Worm (Caenorhabditis elegans) whole organism, midembryonic: ENCODE results near the gene ugt-14.

Experiments
- T22C8.4 ChIP-seq: fragments of 200-800 bp; sonication (Bioruptor generic); IDR thresholded peaks from 2 replicates; pipeline ENCODE4 v1.3.6; 2022; ENCODE audit warnings: missing genetic modification characterization, missing compliant biosample characterization
- cog-1 ChIP-seq: sonication (generic microtip); optimal IDR thresholded peaks from 2 replicates; lab custom pipeline; 2016; ENCODE audit warnings: missing genetic modification characterization, missing compliant biosample characterization
- flt-1 ChIP-seq: fragments of 200-800 bp; sonication (Bioruptor generic); IDR thresholded peaks from 2 replicates; pipeline ENCODE4 v1.3.6; 2022; ENCODE audit warnings: missing genetic modification characterization, missing compliant biosample characterization
- klf-2 ChIP-seq: fragments of 200-800 bp; sonication (Bioruptor generic); conservative IDR thresholded peaks from 2 replicates; pipeline ENCODE4 v1.3.6; 2022; ENCODE audit warnings: missing genetic modification reagents, missing genetic modification characterization, missing compliant biosample characterization
- med-1 ChIP-seq: sonication (generic microtip); optimal IDR thresholded peaks from 2 replicates; lab custom pipeline; 2017; ENCODE audit warnings: missing genetic modification characterization, mild to moderate bottlenecking, missing compliant biosample characterization, antibody characterized with exemption, missing genetic modification reagents; ENCODE audit not compliant: insufficient read depth
- ref-1 ChIP-seq: fragments of 200-800 bp; sonication (Bioruptor generic); conservative IDR thresholded peaks from 2 replicates; pipeline ENCODE4 v1.3.6; 2022; ENCODE audit warnings: missing genetic modification reagents, missing genetic modification characterization, missing compliant biosample characterization
- tab-1 ChIP-seq: fragments of 200-800 bp; sonication (Bioruptor generic); IDR thresholded peaks from 2 replicates; pipeline ENCODE4 v1.3.6; 2022; ENCODE audit warnings: missing genetic modification characterization, missing compliant biosample characterization
- ztf-23 ChIP-seq: fragments of 200-800 bp; sonication (Bioruptor generic); IDR thresholded peaks from 2 replicates; pipeline ENCODE4 v1.3.6; 2022; ENCODE audit warnings: missing genetic modification reagents, missing genetic modification characterization, missing compliant biosample characterization
- ztf-29 ChIP-seq: fragments of 200-800 bp; sonication (Bioruptor generic); IDR thresholded peaks from 2 replicates; pipeline ENCODE4 v1.3.6; 2022; ENCODE audit warnings: missing genetic modification reagents, missing genetic modification characterization, missing compliant biosample characterization

The ugt-14 gene

ce11 chrV:4914879-4915278 lies 8.8 kb downstream of the ugt-14 start, which contains the start of gene H23N18.6:
TSS of gene H23N18.6 (minus strand) at chrV:4915079.
- TF ChIP-seq ztf-23 (GFP tag; lab: Robert Waterston, UW) (no peak), tab-1 (GFP tag; lab: Robert Waterston, UW) (no peak), T22C8.4 (GFP tag; lab: Robert Waterston, UW) (no peak), klf-2 (no peak), ref-1 (GFP tag; lab: Robert Waterston, UW) (no peak), flt-1 (GFP tag; lab: Robert Waterston, UW) (no peak), ztf-29 (GFP tag; lab: Robert Waterston, UW) (no peak), med-1 (GFP tag; lab: Kevin White, UChicago) (no peak), cog-1 (tag; lab: Kevin White, UChicago) (no peak)

- TF ChIP-seq klf-2 (no peak; the same call in 1 of the 2 replicates), ztf-29 (GFP tag; lab: Robert Waterston, UW) (no peak)
Observed at ce11 chrV:4918091-4918624, 12.1 kb downstream of the ugt-14 start, which contains the start of gene C02E7.7. TSS of gene C02E7.7 (minus strand) at chrV:4918574.

- TF ChIP-seq med-1 (GFP tag; lab: Kevin White, UChicago) (no peak), T22C8.4 (GFP tag; lab: Robert Waterston, UW) (no peak), klf-2 (no peak; the same call in 1 of the 2 replicates), cog-1 (tag; lab: Kevin White, UChicago) (no peak), tab-1 (GFP tag; lab: Robert Waterston, UW) (no peak), ztf-29 (GFP tag; lab: Robert Waterston, UW) (no peak), flt-1 (GFP tag; lab: Robert Waterston, UW) (no peak), ztf-23 (GFP tag; lab: Robert Waterston, UW) (no peak), ref-1 (GFP tag; lab: Robert Waterston, UW) (no peak)
Observed at ce11 chrV:4918664-4919257, 12.7 kb downstream of the ugt-14 start, which contains the start of gene C02E7.6. TSS of gene C02E7.6 (plus strand) at chrV:4919207.

ce11 chrV:4920690-4921152 lies 14.7 kb downstream of the ugt-14 start, which contains the start of the genes C02E7.8 and srh-23:
TSS of gene C02E7.8 (minus strand) at chrV:4920790.
TSS of gene srh-23 (plus strand) at chrV:4921102.
- no peak for TF ChIP-seq klf-2
- no peak for TF ChIP-seq flt-1 (GFP tag; lab: Robert Waterston, UW)
- TF ChIP-seq tab-1 (GFP tag; lab: Robert Waterston, UW) = no peak
- no peak for TF ChIP-seq med-1 (GFP tag; lab: Kevin White, UChicago)
- TF ChIP-seq cog-1 (tag; lab: Kevin White, UChicago) = no peak
- TF ChIP-seq ztf-23 (GFP tag; lab: Robert Waterston, UW) = no peak
- TF ChIP-seq ref-1 (GFP tag; lab: Robert Waterston, UW) = no peak
- TF ChIP-seq T22C8.4 (GFP tag; lab: Robert Waterston, UW) = no peak
- TF ChIP-seq ztf-29 (GFP tag; lab: Robert Waterston, UW) = no peak

- no peak for TF ChIP-seq flt-1 (GFP tag; lab: Robert Waterston, UW)
- no peak for TF ChIP-seq cog-1 (tag; lab: Kevin White, UChicago)
- TF ChIP-seq med-1 (GFP tag; lab: Kevin White, UChicago) = no peak
- no peak for TF ChIP-seq klf-2
- no peak for TF ChIP-seq tab-1 (GFP tag; lab: Robert Waterston, UW)
- no peak for TF ChIP-seq ztf-29 (GFP tag; lab: Robert Waterston, UW)
- no peak for TF ChIP-seq ref-1 (GFP tag; lab: Robert Waterston, UW)
- no peak for TF ChIP-seq T22C8.4 (GFP tag; lab: Robert Waterston, UW)
- TF ChIP-seq ztf-23 (GFP tag; lab: Robert Waterston, UW) = no peak
Observed at ce11 chrV:4922024-4922423, 16.0 kb downstream of the ugt-14 start, which contains the start of gene srh-22. TSS of gene srh-22 (plus strand) at chrV:4922324.

- TF ChIP-seq med-1 (GFP tag; lab: Kevin White, UChicago) (no peak), klf-2 (no peak)
Observed at ce11 chrV:4924618-4925017, 18.6 kb downstream of the ugt-14 start, which contains the start of gene srh-20. TSS of gene srh-20 (plus strand) at chrV:4924918.

- no peak for TF ChIP-seq ref-1 (GFP tag; lab: Robert Waterston, UW)
- no peak for TF ChIP-seq cog-1 (tag; lab: Kevin White, UChicago)
- TF ChIP-seq T22C8.4 (GFP tag; lab: Robert Waterston, UW) = no peak
- TF ChIP-seq tab-1 (GFP tag; lab: Robert Waterston, UW) = no peak
- TF ChIP-seq ztf-23 (GFP tag; lab: Robert Waterston, UW) = no peak
- TF ChIP-seq klf-2 = no peak
- no peak for TF ChIP-seq med-1 (GFP tag; lab: Kevin White, UChicago)
- TF ChIP-seq ztf-29 (GFP tag; lab: Robert Waterston, UW) = no peak
- no peak for TF ChIP-seq flt-1 (GFP tag; lab: Robert Waterston, UW)
Observed at ce11 chrV:4926371-4926770, 20.3 kb downstream of the ugt-14 start, which contains the start of gene srh-21. TSS of gene srh-21 (plus strand) at chrV:4926671.

ce11 chrV:4929842-4930241 lies 23.8 kb downstream of the ugt-14 start, which contains the start of gene str-205:
TSS of gene str-205 (minus strand) at chrV:4929942.
- TF ChIP-seq ref-1 (GFP tag; lab: Robert Waterston, UW) (no peak), flt-1 (GFP tag; lab: Robert Waterston, UW) (no peak), med-1 (GFP tag; lab: Kevin White, UChicago) (no peak), ztf-23 (GFP tag; lab: Robert Waterston, UW) (no peak), tab-1 (GFP tag; lab: Robert Waterston, UW) (no peak), ztf-29 (GFP tag; lab: Robert Waterston, UW) (no peak), klf-2 (no peak), cog-1 (tag; lab: Kevin White, UChicago) (no peak), T22C8.4 (GFP tag; lab: Robert Waterston, UW) (no peak)

- TF ChIP-seq med-1 (GFP tag; lab: Kevin White, UChicago) (no peak), ref-1 (GFP tag; lab: Robert Waterston, UW) (no peak), tab-1 (GFP tag; lab: Robert Waterston, UW) (no peak), flt-1 (GFP tag; lab: Robert Waterston, UW) (no peak), ztf-29 (GFP tag; lab: Robert Waterston, UW) (no peak), T22C8.4 (GFP tag; lab: Robert Waterston, UW) (no peak), klf-2 (no peak)
Observed at ce11 chrV:4932814-4933213, 26.8 kb downstream of the ugt-14 start, which contains the start of gene C02E7.10. TSS of gene C02E7.10 (minus strand) at chrV:4933045.
